Worm (Caenorhabditis elegans) whole organism, mixed stage, embryonic: Measurements from ENCODE around the gene T05C7.5.

Source experiments
- blmp-1 ChIP-seq: fragments of 150-350 bp; optimal IDR thresholded peaks from 2 replicates; lab custom pipeline; 2014; ENCODE audit warnings: missing biosample characterization, missing genetic modification characterization
- ceh-39 ChIP-seq: fragments of 150-350 bp; optimal IDR thresholded peaks from 2 replicates; lab custom pipeline; 2014; ENCODE audit warnings: missing biosample characterization, missing genetic modification characterization
- elt-3 ChIP-seq: fragments of 150-350 bp; optimal IDR thresholded peaks from 2 replicates; lab custom pipeline; 2014; ENCODE audit warnings: missing biosample characterization, missing genetic modification characterization
- lin-13 ChIP-seq: fragments of 150-350 bp; optimal IDR thresholded peaks from 2 replicates; lab custom pipeline; 2014; ENCODE audit warnings: missing biosample characterization, missing genetic modification characterization
- lin-32 ChIP-seq: fragments of 200-800 bp; sonication (Bioruptor generic); optimal IDR thresholded peaks from 2 replicates; lab custom pipeline; 2018; ENCODE audit warnings: mild to moderate bottlenecking, missing genetic modification characterization, missing compliant biosample characterization
- mab-5 ChIP-seq: fragments of 150-350 bp; optimal IDR thresholded peaks from 2 replicates; lab custom pipeline; 2014; ENCODE audit warnings: missing biosample characterization, missing genetic modification characterization
- mep-1 ChIP-seq: fragments of 150-350 bp; optimal IDR thresholded peaks from 2 replicates; lab custom pipeline; 2017; ENCODE audit warnings: missing biosample characterization, missing genetic modification reagents, missing genetic modification characterization, inconsistent platforms
- nhr-12 ChIP-seq: fragments of 150-350 bp; optimal IDR thresholded peaks from 2 replicates; lab custom pipeline; 2014; ENCODE audit warnings: missing biosample characterization, missing genetic modification characterization
- nhr-237 ChIP-seq: fragments of 150-350 bp; optimal IDR thresholded peaks from 2 replicates; lab custom pipeline; 2014; ENCODE audit warnings: missing biosample characterization, missing genetic modification characterization
- unc-39 ChIP-seq: fragments of 150-350 bp; optimal IDR thresholded peaks from 2 replicates; lab custom pipeline; 2014; ENCODE audit warnings: missing biosample characterization, missing genetic modification characterization
- unc-62 ChIP-seq: fragments of 150-350 bp; optimal IDR thresholded peaks from 2 replicates; lab custom pipeline; 2014; ENCODE audit warnings: missing biosample characterization, missing genetic modification reagents, missing genetic modification characterization

DNA sequence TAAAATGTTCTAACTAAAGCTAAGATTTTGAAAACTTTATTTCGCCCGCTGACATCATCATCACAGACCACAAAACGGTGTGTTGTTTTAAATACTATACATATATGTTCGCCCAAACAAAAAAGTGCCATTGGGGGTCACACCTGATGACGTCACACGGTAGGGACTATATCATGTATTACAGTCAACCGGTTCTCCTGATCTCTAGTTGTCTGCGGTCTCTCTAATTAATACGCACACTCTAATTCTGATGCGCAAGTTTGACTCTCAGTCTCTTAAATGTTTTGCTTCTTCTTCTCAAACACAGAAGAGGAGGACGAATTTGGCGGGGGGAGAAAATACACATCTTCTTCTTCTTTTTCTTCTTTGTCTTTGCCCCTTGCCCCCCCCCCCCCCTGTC lies 44.1 kb upstream of the T05C7.5 start:
- TF ChIP-seq elt-3 (tag; lab: Kevin White, UChicago) (no peak), nhr-12 (tag; lab: Kevin White, UChicago) (no peak), unc-62 (GFP tag; lab: Kevin White, UChicago) (no peak), mab-5 (tag; lab: Kevin White, UChicago) (no peak), lin-32 (GFP tag; lab: Kevin White, UChicago) (no peak), unc-39 (no peak), blmp-1 (tag; lab: Kevin White, UChicago) (no peak), ceh-39 (tag; lab: Kevin White, UChicago) (no peak), nhr-237 (tag; lab: Kevin White, UChicago) (no peak), lin-13 (tag; lab: Kevin White, UChicago) (no peak), mep-1 (tag; lab: Kevin White, UChicago) (no peak)
